Fruit fly (Drosophila melanogaster) whole organism, embryonic: ENCODE results near the gene CG7985.
A peak's percentile ranks its signal among the peaks of the same experiment; 100 is the strongest.

ENCODE experiments used
- Abd-B ChIP-seq: fragments of 200-800 bp; sonication (Bioruptor generic); optimal IDR thresholded peaks from 2 replicates; lab custom pipeline; 2018; ENCODE audit warnings: missing biosample characterization, mild to moderate bottlenecking, missing genetic modification characterization, moderate library complexity
- BtbVII ChIP-seq: fragments of 200-800 bp; sonication (Bioruptor generic); optimal IDR thresholded peaks from 3 replicates; lab custom pipeline; 2017; ENCODE audit warnings: missing biosample characterization, mild to moderate bottlenecking, missing genetic modification characterization
- Bteb2 ChIP-seq: fragments of 200-800 bp; sonication (Bioruptor generic); optimal IDR thresholded peaks from 2 replicates; lab custom pipeline; 2016; ENCODE audit warnings: missing biosample characterization, missing genetic modification characterization
- C15 ChIP-seq: fragments of 200-800 bp; sonication (Bioruptor generic); IDR thresholded peaks from 3 replicates; pipeline ENCODE4 v1.3.6; 2022; ENCODE audit warnings: missing biosample characterization, missing genetic modification characterization
- CG10274 ChIP-seq: fragments of 200-800 bp; sonication (Bioruptor generic); optimal IDR thresholded peaks from 3 replicates; lab custom pipeline; 2017; ENCODE audit warnings: missing biosample characterization, mild to moderate bottlenecking, missing genetic modification characterization
- CG15601 ChIP-seq: fragments of 200-800 bp; sonication (Bioruptor generic); optimal IDR thresholded peaks from 3 replicates; lab custom pipeline; 2019; ENCODE audit warnings: missing biosample characterization, mild to moderate bottlenecking, missing genetic modification characterization, moderate library complexity
- CG16813 ChIP-seq: fragments of 200-800 bp; sonication (Bioruptor generic); IDR thresholded peaks from 3 replicates; pipeline ENCODE4 v1.3.6; 2022; ENCODE audit warnings: missing biosample characterization, missing genetic modification characterization; ENCODE audit not compliant: partially characterized antibody
- CG16815 ChIP-seq: fragments of 200-800 bp; sonication (Bioruptor generic); optimal IDR thresholded peaks from 3 replicates; lab custom pipeline; 2017; ENCODE audit warnings: missing biosample characterization, mild to moderate bottlenecking, missing genetic modification characterization
- CG17186 ChIP-seq: fragments of 200-800 bp; sonication (Bioruptor generic); optimal IDR thresholded peaks from 3 replicates; lab custom pipeline; 2017; ENCODE audit warnings: missing biosample characterization, missing genetic modification reagents, missing genetic modification characterization
- CG17612 ChIP-seq: fragments of 200-800 bp; sonication (Bioruptor generic); IDR thresholded peaks from 2 replicates; pipeline ENCODE4 v1.3.6; 2022; ENCODE audit warnings: missing biosample characterization, missing genetic modification characterization
- CG18262 ChIP-seq: fragments of 200-800 bp; optimal IDR thresholded peaks from 3 replicates; lab custom pipeline; 2019; ENCODE audit warnings: missing biosample characterization, mild to moderate bottlenecking, missing genetic modification characterization, moderate library complexity
- CG18764 ChIP-seq: fragments of 200-800 bp; sonication (Bioruptor generic); optimal IDR thresholded peaks from 3 replicates; lab custom pipeline; 2016; ENCODE audit warnings: missing biosample characterization, missing genetic modification characterization
- CG2202 ChIP-seq: fragments of 200-800 bp; sonication (Bioruptor generic); optimal IDR thresholded peaks from 2 replicates; lab custom pipeline; 2018; ENCODE audit warnings: missing biosample characterization, mild to moderate bottlenecking, missing genetic modification characterization
- CG31441 ChIP-seq: fragments of 200-800 bp; sonication (Bioruptor generic); IDR thresholded peaks from 2 replicates; pipeline ENCODE4 v1.3.6; 2022; ENCODE audit warnings: missing biosample characterization, missing genetic modification characterization
- CG4820 ChIP-seq: fragments of 200-800 bp; sonication (Bioruptor generic); optimal IDR thresholded peaks from 3 replicates; lab custom pipeline; 2016; ENCODE audit warnings: missing biosample characterization, missing genetic modification characterization
- CG6272 ChIP-seq: fragments of 200-800 bp; sonication (Bioruptor generic); IDR thresholded peaks from 2 replicates; pipeline ENCODE4 v1.3.6; 2022; ENCODE audit warnings: missing biosample characterization, missing genetic modification characterization
- CG8924 ChIP-seq: fragments of 200-800 bp; optimal IDR thresholded peaks from 3 replicates; lab custom pipeline; 2019; ENCODE audit warnings: missing biosample characterization, mild to moderate bottlenecking, missing genetic modification characterization, moderate library complexity
- CHES-1-like ChIP-seq: fragments of 200-800 bp; sonication (Bioruptor generic); optimal IDR thresholded peaks from 2 replicates; lab custom pipeline; 2016; ENCODE audit warnings: missing biosample characterization, missing genetic modification characterization
- H15 ChIP-seq: fragments of 200-800 bp; sonication (Bioruptor generic); IDR thresholded peaks from 3 replicates; pipeline ENCODE4 v1.3.6; 2022; ENCODE audit warnings: missing biosample characterization, missing genetic modification characterization
- HHEX ChIP-seq: fragments of 200-800 bp; sonication (Bioruptor generic); optimal IDR thresholded peaks from 3 replicates; lab custom pipeline; 2017; ENCODE audit warnings: missing biosample characterization, mild to moderate bottlenecking, missing genetic modification characterization, missing genetic modification reagents
- Kr ChIP-seq: fragments of 200-800 bp; sonication (Bioruptor generic); optimal IDR thresholded peaks from 2 replicates; lab custom pipeline; 2017; ENCODE audit warnings: missing biosample characterization, mild to moderate bottlenecking, missing genetic modification characterization
- MBD-R2 ChIP-seq: fragments of 200-800 bp; sonication (Bioruptor generic); IDR thresholded peaks from 2 replicates; pipeline ENCODE4 v1.3.6; 2022; ENCODE audit warnings: missing biosample characterization, missing genetic modification characterization
- Mad ChIP-seq: fragments of 200-800 bp; sonication (Bioruptor generic); optimal IDR thresholded peaks from 2 replicates; lab custom pipeline; 2016; ENCODE audit warnings: missing biosample characterization, missing genetic modification characterization
- Max ChIP-seq: fragments of 200-800 bp; sonication (Bioruptor generic); optimal IDR thresholded peaks from 2 replicates; lab custom pipeline; 2016; ENCODE audit warnings: missing biosample characterization, mild to moderate bottlenecking, missing genetic modification characterization
- Scr ChIP-seq: fragments of 200-800 bp; sonication (Bioruptor generic); IDR thresholded peaks from 2 replicates; pipeline ENCODE4 v1.3.6; 2022; ENCODE audit warnings: missing biosample characterization, missing genetic modification characterization; ENCODE audit not compliant: partially characterized antibody
- Tbp ChIP-seq: fragments of >200 bp; optimal IDR thresholded peaks from 2 replicates; lab custom pipeline; 2018; ENCODE audit warnings: missing biosample characterization, missing genetic modification characterization
- Xbp1 ChIP-seq: fragments of 200-800 bp; sonication (Bioruptor generic); optimal IDR thresholded peaks from 3 replicates; lab custom pipeline; 2016; ENCODE audit warnings: missing biosample characterization, mild to moderate bottlenecking, missing genetic modification characterization
- bigmax ChIP-seq: fragments of 200-800 bp; sonication (Bioruptor generic); optimal IDR thresholded peaks from 2 replicates; lab custom pipeline; 2018; ENCODE audit warnings: missing biosample characterization, mild to moderate bottlenecking, missing genetic modification characterization
- chinmo ChIP-seq: fragments of 200-800 bp; sonication (Bioruptor generic); IDR thresholded peaks from 4 replicates; pipeline ENCODE4 v1.3.6; 2022; ENCODE audit warnings: missing biosample characterization, missing genetic modification characterization; ENCODE audit not compliant: partially characterized antibody
- fd96Cb ChIP-seq: fragments of 200-800 bp; sonication (Bioruptor generic); optimal IDR thresholded peaks from 2 replicates; lab custom pipeline; 2018; ENCODE audit warnings: missing biosample characterization, mild to moderate bottlenecking, missing genetic modification characterization, moderate library complexity
- fru ChIP-seq: fragments of >200 bp; optimal IDR thresholded peaks from 2 replicates; lab custom pipeline; 2017
- gcm ChIP-seq: fragments of 200-800 bp; sonication (Bioruptor generic); optimal IDR thresholded peaks from 2 replicates; lab custom pipeline; 2019; ENCODE audit warnings: missing biosample characterization, mild to moderate bottlenecking, missing genetic modification characterization, moderate library complexity
- insv ChIP-seq, 2 experiments: fragments of 200-800 bp; sonication (Bioruptor generic); optimal IDR thresholded peaks; 3 replicates each; lab custom pipeline; 2016 to 2018; ENCODE audit warnings: missing biosample characterization in 2 of 2, missing genetic modification characterization in 2 of 2
- jing ChIP-seq: fragments of 200-800 bp; sonication (Bioruptor generic); optimal IDR thresholded peaks from 2 replicates; lab custom pipeline; 2018; ENCODE audit warnings: missing biosample characterization, mild to moderate bottlenecking, missing genetic modification characterization
- kah ChIP-seq: fragments of 200-800 bp; sonication (Bioruptor generic); optimal IDR thresholded peaks from 2 replicates; lab custom pipeline; 2018; ENCODE audit warnings: missing biosample characterization, mild to moderate bottlenecking, missing genetic modification characterization
- nom ChIP-seq: fragments of 200-800 bp; sonication (Bioruptor generic); optimal IDR thresholded peaks from 2 replicates; lab custom pipeline; 2017; ENCODE audit warnings: missing biosample characterization, missing genetic modification characterization, mild to moderate bottlenecking, moderate library complexity, missing genetic modification reagents
- oc ChIP-seq: fragments of 200-800 bp; sonication (Bioruptor generic); optimal IDR thresholded peaks from 2 replicates; lab custom pipeline; 2018; ENCODE audit warnings: missing biosample characterization, mild to moderate bottlenecking, missing genetic modification characterization, moderate library complexity
- pb ChIP-seq: fragments of 200-800 bp; sonication (Bioruptor generic); optimal IDR thresholded peaks from 3 replicates; lab custom pipeline; 2016; ENCODE audit warnings: missing biosample characterization, missing genetic modification characterization
- pho ChIP-seq: fragments of 200-800 bp; sonication (Bioruptor generic); optimal IDR thresholded peaks from 2 replicates; lab custom pipeline; 2016; ENCODE audit warnings: missing biosample characterization, missing genetic modification characterization
- pita ChIP-seq: fragments of 200-800 bp; sonication (Bioruptor generic); optimal IDR thresholded peaks from 2 replicates; lab custom pipeline; 2017; ENCODE audit warnings: missing biosample characterization, mild to moderate bottlenecking, missing genetic modification characterization
- repo ChIP-seq: fragments of 200-800 bp; sonication (Bioruptor generic); optimal IDR thresholded peaks from 2 replicates; lab custom pipeline; 2016; ENCODE audit warnings: missing biosample characterization, missing genetic modification characterization
- sd ChIP-seq: fragments of 200-800 bp; sonication (Bioruptor generic); optimal IDR thresholded peaks from 3 replicates; lab custom pipeline; 2018; ENCODE audit warnings: missing biosample characterization, mild to moderate bottlenecking, missing genetic modification characterization, moderate library complexity
- sens ChIP-seq: fragments of 200-800 bp; sonication (Bioruptor generic); peaks from one replicate; lab custom pipeline; 2016; ENCODE audit warnings: missing biosample characterization, missing genetic modification characterization
- slbo ChIP-seq: fragments of 200-800 bp; sonication (Bioruptor generic); IDR thresholded peaks from 2 replicates; pipeline ENCODE4 v1.3.6; 2022; ENCODE audit warnings: missing biosample characterization, missing genetic modification characterization
- sob ChIP-seq: fragments of 200-800 bp; sonication (Bioruptor generic); IDR thresholded peaks from 2 replicates; pipeline ENCODE4 v1.3.6; 2022; ENCODE audit warnings: missing biosample characterization, missing genetic modification characterization
- stwl ChIP-seq: fragments of 200-800 bp; sonication (Bioruptor generic); optimal IDR thresholded peaks from 3 replicates; lab custom pipeline; 2018; ENCODE audit warnings: missing biosample characterization, mild to moderate bottlenecking, missing genetic modification characterization, moderate library complexity
- tin ChIP-seq: fragments of 200-800 bp; sonication (Bioruptor generic); optimal IDR thresholded peaks from 3 replicates; lab custom pipeline; 2016; ENCODE audit warnings: missing biosample characterization, missing genetic modification characterization
- tio ChIP-seq: fragments of 200-800 bp; sonication (Bioruptor generic); optimal IDR thresholded peaks from 2 replicates; lab custom pipeline; 2017; ENCODE audit warnings: missing biosample characterization, missing genetic modification characterization, inconsistent platforms
- trh ChIP-seq: fragments of 200-800 bp; sonication (Bioruptor generic); optimal IDR thresholded peaks from 2 replicates; lab custom pipeline; 2016; ENCODE audit warnings: missing biosample characterization, missing genetic modification characterization
- twi ChIP-seq: fragments of 200-800 bp; optimal IDR thresholded peaks from 2 replicates; lab custom pipeline; 2019; ENCODE audit warnings: missing biosample characterization, mild to moderate bottlenecking, missing genetic modification characterization, moderate library complexity
- wor ChIP-seq: fragments of 200-800 bp; sonication (Bioruptor generic); IDR thresholded peaks from 2 replicates; pipeline ENCODE4 v1.3.6; 2022; ENCODE audit warnings: missing biosample characterization, missing genetic modification characterization

CG7985 gene

dm6 chr3R:18220211-18220749 lies 20.6 kb downstream of the CG7985 start, which contains the start of the genes CG7988 and CG7183 (continued):
- TF ChIP-seq CG17186 (GFP tag; lab: Kevin White, UChicago) (peak; percentile 80), gcm (GFP tag; lab: Kevin White, UChicago) (peak; percentile 99), CG18262 (tag; lab: Kevin White, UChicago) (peak; percentile 99), CG4820 (GFP tag; lab: Kevin White, UChicago) (peak; percentile 96), fd96Cb (peak; percentile 98), kah (peak; percentile 88), BtbVII (GFP tag; lab: Kevin White, UChicago) (peak; percentile 87), Max (peak; percentile 96), wor (GFP tag; lab: Robert Waterston, UW) (peak; percentile 97), Mad (GFP tag; lab: Kevin White, UChicago) (peak; percentile 96), slbo (GFP tag; lab: Robert Waterston, UW) (peak; percentile 99), CHES-1-like (GFP tag; lab: Kevin White, UChicago) (peak; percentile 93), CG8924 (peak; percentile 98), chinmo (GFP tag; lab: Robert Waterston, UW) (no peak), CG2202 (tag; lab: Kevin White, UChicago) (peak; percentile 96), twi (tag; lab: Kevin White, UChicago) (peak; percentile 97), stwl (tag; lab: Kevin White, UChicago) (peak; percentile 86), fru (no peak), CG10274 (GFP tag; lab: Kevin White, UChicago) (peak; percentile 73), CG16815 (peak; percentile 97), insv (GFP tag; optimal IDR thresholded peaks at IDR 0.05; lab: Kevin White, UChicago) (peak in 1 of 2 experiments; percentile 70), sob (peak; percentile 99), CG17612 (GFP tag; lab: Robert Waterston, UW) (peak; percentile 97), Scr (GFP tag; lab: Robert Waterston, UW) (peak; percentile 23; the same call in 1 of the 2 replicates), Tbp (GFP tag; lab: Kevin White, UChicago) (no peak), sens (GFP tag; lab: Kevin White, UChicago) (peak; percentile 99), jing (peak; percentile 91), oc (tag; lab: Kevin White, UChicago) (peak; percentile 98), C15 (peak; percentile 96), pb (GFP tag; lab: Kevin White, UChicago) (peak; percentile 73), Xbp1 (GFP tag; lab: Kevin White, UChicago) (peak; percentile 98), Kr (GFP tag; lab: Kevin White, UChicago) (peak; percentile 41), CG16813 (GFP tag; lab: Robert Waterston, UW) (no peak), tio (GFP tag; lab: Kevin White, UChicago) (peak; percentile 96), Bteb2 (GFP tag; lab: Kevin White, UChicago) (peak; percentile 97), Abd-B (GFP tag; lab: Kevin White, UChicago) (peak; percentile 99), HHEX (GFP tag; lab: Kevin White, UChicago) (peak; percentile 92), pita (GFP tag; lab: Kevin White, UChicago) (no peak), CG6272 (GFP tag; lab: Robert Waterston, UW) (peak; percentile 98), MBD-R2 (GFP tag; lab: Robert Waterston, UW) (peak; percentile 99), repo (GFP tag; lab: Kevin White, UChicago) (peak; percentile 88), CG15601 (tag; lab: Kevin White, UChicago) (peak; percentile 98), tin (peak; percentile 97), CG31441 (GFP tag; lab: Robert Waterston, UW) (peak; percentile 97), H15 (peak; percentile 98), trh (GFP tag; lab: Kevin White, UChicago) (peak; percentile 95), bigmax (GFP tag; lab: Kevin White, UChicago) (peak; percentile 29), nom (peak; percentile 89), CG18764 (GFP tag; lab: Kevin White, UChicago) (peak; percentile 96), pho (GFP tag; lab: Kevin White, UChicago) (peak; percentile 95), sd (tag; lab: Kevin White, UChicago) (peak; percentile 99)
